Worm (Caenorhabditis elegans) whole organism, L4/young adult: ENCODE measurements around the gene F31E8.5.

Source experiments
- W03F9.2 ChIP-seq: fragments of 150-350 bp; optimal IDR thresholded peaks from 2 replicates; lab custom pipeline; 2014; ENCODE audit warnings: missing biosample characterization, missing genetic modification characterization
- dao-5 ChIP-seq: sonication (generic microtip); optimal IDR thresholded peaks from 2 replicates; lab custom pipeline; 2016; ENCODE audit warnings: missing genotype, missing genetic modification characterization, moderate library complexity, missing compliant biosample characterization
- him-1 ChIP-seq: sonication (generic microtip); optimal IDR thresholded peaks from 2 replicates; lab custom pipeline; 2016; ENCODE audit warnings: missing genotype, missing genetic modification reagents, missing genetic modification characterization, missing compliant biosample characterization

DNA sequence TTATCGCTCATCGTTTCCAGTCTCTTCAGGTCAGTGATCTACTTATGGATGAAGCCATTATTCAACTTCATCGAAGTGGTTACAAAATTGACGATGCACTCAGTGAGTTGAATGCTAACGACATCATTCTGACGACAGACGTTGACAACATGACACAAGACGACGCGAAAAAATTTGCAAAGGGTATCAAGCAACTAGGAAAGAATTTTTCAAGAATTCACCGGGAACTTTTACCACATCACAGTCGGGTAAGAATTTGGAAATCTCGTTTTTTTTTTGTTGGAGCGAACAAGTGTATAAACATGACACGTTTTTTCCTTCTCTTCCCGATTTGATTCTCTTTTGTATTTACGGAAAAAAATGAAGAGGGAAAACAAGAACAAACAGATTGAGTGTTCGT lies 33.6 kb upstream of the F31E8.5 start:
- no peak for TF ChIP-seq him-1 (tag; lab: Kevin White, UChicago)
- TF ChIP-seq dao-5 (tag; lab: Kevin White, UChicago), result no peak
- no peak for TF ChIP-seq W03F9.2 (tag; lab: Kevin White, UChicago)
